Fruit fly (Drosophila melanogaster) whole organism, pupa: ENCODE results near the gene uncNacbeta.

Source experiments
- CG10348 ChIP-seq: fragments of 200-800 bp; sonication (Bioruptor generic); IDR thresholded peaks from 2 replicates; pipeline ENCODE4 v1.3.6; 2022; ENCODE audit warnings: missing biosample characterization, missing genetic modification characterization
- CG12605 ChIP-seq: fragments of 200-800 bp; sonication (Bioruptor generic); IDR thresholded peaks from 2 replicates; pipeline ENCODE4 v1.3.6; 2022; ENCODE audit warnings: missing biosample characterization, missing genetic modification characterization
- CG13204 ChIP-seq: fragments of 200-800 bp; sonication (Bioruptor generic); optimal IDR thresholded peaks from 2 replicates; lab custom pipeline; 2018; ENCODE audit warnings: missing biosample characterization, mild to moderate bottlenecking, missing genetic modification characterization, moderate library complexity
- CG14655 ChIP-seq: fragments of 200-800 bp; sonication (Bioruptor generic); optimal IDR thresholded peaks from 3 replicates; lab custom pipeline; 2017; ENCODE audit warnings: mild to moderate bottlenecking, missing biosample characterization, missing genetic modification reagents, missing genetic modification characterization
- CG15710 ChIP-seq: fragments of 200-800 bp; sonication (Bioruptor generic); optimal IDR thresholded peaks from 2 replicates; lab custom pipeline; 2018; ENCODE audit warnings: missing biosample characterization, mild to moderate bottlenecking, missing genetic modification characterization, moderate library complexity
- CG17806 ChIP-seq: fragments of 200-800 bp; sonication (Bioruptor generic); optimal IDR thresholded peaks from 2 replicates; lab custom pipeline; 2018; ENCODE audit warnings: missing biosample characterization, mild to moderate bottlenecking, missing genetic modification characterization, moderate library complexity
- CG32121 ChIP-seq: fragments of 200-800 bp; sonication (Bioruptor generic); IDR thresholded peaks from 2 replicates; pipeline ENCODE4 v1.3.6; 2022; ENCODE audit warnings: missing biosample characterization, missing genetic modification characterization
- CG34367 ChIP-seq: fragments of 200-800 bp; sonication (Bioruptor generic); optimal IDR thresholded peaks from 2 replicates; lab custom pipeline; 2018; ENCODE audit warnings: missing biosample characterization, mild to moderate bottlenecking, missing genetic modification characterization
- CG4496 ChIP-seq: fragments of 200-800 bp; sonication (Bioruptor generic); IDR thresholded peaks from 3 replicates; pipeline ENCODE4 v1.3.6; 2022; ENCODE audit warnings: missing biosample characterization, missing genetic modification characterization
- CG8159 ChIP-seq: fragments of 200-800 bp; sonication (Bioruptor generic); optimal IDR thresholded peaks from 3 replicates; lab custom pipeline; 2018; ENCODE audit warnings: missing biosample characterization, mild to moderate bottlenecking, missing genetic modification characterization, moderate library complexity
- CG8301 ChIP-seq: fragments of 200-800 bp; sonication (Bioruptor generic); optimal IDR thresholded peaks from 2 replicates; lab custom pipeline; 2018; ENCODE audit warnings: missing biosample characterization, mild to moderate bottlenecking, missing genetic modification characterization
- CG9948 ChIP-seq: fragments of 200-800 bp; sonication (Bioruptor generic); optimal IDR thresholded peaks from 2 replicates; lab custom pipeline; 2018; ENCODE audit warnings: missing biosample characterization, mild to moderate bottlenecking, missing genetic modification characterization, moderate library complexity
- D1 ChIP-seq: fragments of 200-800 bp; sonication (Bioruptor generic); optimal IDR thresholded peaks from 2 replicates; lab custom pipeline; 2018; ENCODE audit warnings: missing biosample characterization, mild to moderate bottlenecking, missing genetic modification characterization, moderate library complexity
- EcR ChIP-seq: fragments of 200-800 bp; sonication (Bioruptor generic); optimal IDR thresholded peaks from 3 replicates; lab custom pipeline; 2019; ENCODE audit warnings: missing biosample characterization, missing genetic modification characterization, mild to moderate bottlenecking, moderate library complexity, missing genetic modification reagents
- Ets98B ChIP-seq: fragments of 200-800 bp; sonication (Bioruptor generic); IDR thresholded peaks from 2 replicates; pipeline ENCODE4 v1.3.6; 2022; ENCODE audit warnings: missing biosample characterization, missing genetic modification characterization
- Pif1A ChIP-seq: fragments of 200-800 bp; sonication (Bioruptor generic); optimal IDR thresholded peaks from 3 replicates; lab custom pipeline; 2016; ENCODE audit warnings: missing biosample characterization, missing genetic modification characterization
- Pif1B ChIP-seq: fragments of 200-800 bp; sonication (Bioruptor generic); optimal IDR thresholded peaks from 3 replicates; lab custom pipeline; 2016; ENCODE audit warnings: missing biosample characterization, missing genetic modification characterization
- Snoo ChIP-seq: fragments of 200-800 bp; sonication (Bioruptor generic); optimal IDR thresholded peaks from 3 replicates; lab custom pipeline; 2017; ENCODE audit warnings: missing biosample characterization, mild to moderate bottlenecking, missing genetic modification characterization, inconsistent platforms
- fd96Ca ChIP-seq: fragments of 200-800 bp; sonication (Bioruptor generic); IDR thresholded peaks from 3 replicates; pipeline ENCODE4 v1.3.6; 2022; ENCODE audit warnings: missing biosample characterization, missing genetic modification characterization
- gl ChIP-seq: fragments of 200-800 bp; sonication (Bioruptor generic); optimal IDR thresholded peaks from 2 replicates; lab custom pipeline; 2018; ENCODE audit warnings: missing biosample characterization, mild to moderate bottlenecking, missing genetic modification characterization
- rn ChIP-seq: fragments of 200-800 bp; sonication (Bioruptor generic); IDR thresholded peaks from 2 replicates; pipeline ENCODE4 v1.3.6; 2022; ENCODE audit warnings: missing biosample characterization, missing genetic modification characterization

Gene uncNacbeta

DNA sequence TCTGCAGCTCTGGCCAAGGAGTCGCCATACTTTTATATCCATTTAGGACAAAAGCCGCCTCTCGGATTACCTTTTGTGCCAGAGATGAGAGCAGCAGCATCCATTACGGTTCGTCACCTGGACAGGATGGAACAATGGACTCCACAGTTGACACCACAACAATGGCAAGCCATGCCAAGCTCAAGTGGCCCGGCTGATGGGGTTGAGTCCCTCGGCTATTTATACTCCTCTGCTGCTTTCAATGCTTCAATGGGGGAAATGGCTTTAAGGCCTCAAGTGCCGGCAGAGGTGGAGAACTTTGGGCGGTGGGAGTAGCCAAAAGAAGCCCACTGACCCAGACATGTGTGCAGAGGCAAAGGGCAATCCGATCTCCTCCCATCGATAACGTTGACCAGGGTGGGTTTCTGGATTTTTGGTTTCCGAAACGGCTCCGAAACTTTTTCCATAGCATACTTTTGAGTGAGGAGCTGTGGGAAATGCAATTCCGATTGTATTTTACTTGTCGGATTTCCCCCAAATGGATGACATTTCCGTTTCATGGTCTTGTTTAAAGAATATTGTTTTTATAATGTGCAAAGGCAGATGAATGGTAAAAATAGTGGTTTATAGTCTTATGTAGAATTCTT is 13.1 kb upstream of the uncNacbeta start, which contains the start of gene Ptth:
Gene Ptth (minus strand): TSS at position 338 of the 626 bp plus-strand sequence.
- TF ChIP-seq gl (tag; lab: Kevin White, UChicago) (no peak), CG4496 (0 out of 3 replicates have a peak, but pooled peaks have one; percentile 16)

DNA sequence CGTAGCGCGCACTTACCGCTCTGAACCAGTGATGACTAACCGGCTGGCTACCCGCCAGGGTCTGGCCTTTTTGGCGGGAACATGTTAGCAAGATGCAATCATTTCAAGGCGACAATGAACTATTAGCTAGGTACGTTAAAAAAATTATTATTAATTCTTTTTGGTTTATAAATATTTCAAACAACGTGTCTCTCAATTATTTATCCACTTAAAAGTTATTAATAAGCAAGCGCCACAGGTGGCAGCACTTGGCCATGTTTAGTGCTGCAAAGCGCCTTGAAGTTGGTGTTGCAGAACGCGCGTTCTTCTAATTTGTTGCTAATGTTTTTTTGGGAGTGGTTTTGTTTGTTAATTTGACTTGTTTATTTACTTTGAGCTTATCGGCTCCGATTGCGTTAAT is 10.6 kb upstream of the uncNacbeta start, which contains the start of the genes Ipk2 and cold:
Gene Ipk2 (minus strand): TSS at position 39 of the 400 bp plus-strand sequence.
Gene cold (plus strand): TSS at position 66 of the 400 bp plus-strand sequence.
- TF ChIP-seq CG8159 (tag; lab: Kevin White, UChicago) = peak; percentile 73
- no peak for TF ChIP-seq CG14655 (GFP tag; lab: Kevin White, UChicago)
- TF ChIP-seq CG4496 = peak; percentile 76; the same call in 2 of the 3 replicates
- no peak for TF ChIP-seq CG10348 (GFP tag; lab: Robert Waterston, UW)
- peak; percentile 79 for TF ChIP-seq Snoo (tag; lab: Kevin White, UChicago)
- TF ChIP-seq CG34367 = peak; percentile 39
- no peak for TF ChIP-seq CG13204 (GFP tag; lab: Kevin White, UChicago)
- TF ChIP-seq CG32121 (GFP tag; lab: Robert Waterston, UW) = peak; percentile 65
- no peak for TF ChIP-seq CG8301 (tag; lab: Kevin White, UChicago)
- TF ChIP-seq CG15710 = peak; percentile 74
- TF ChIP-seq gl (tag; lab: Kevin White, UChicago) = peak; percentile 8
- TF ChIP-seq CG12605 (GFP tag; lab: Robert Waterston, UW) = peak; percentile 66
- TF ChIP-seq Ets98B = peak; percentile 54
- no peak for TF ChIP-seq EcR (GFP tag; lab: Kevin White, UChicago)
- peak; percentile 51 for TF ChIP-seq CG17806 (tag; lab: Kevin White, UChicago)
- TF ChIP-seq D1 (tag; lab: Kevin White, UChicago) = no peak
- TF ChIP-seq Pif1B (GFP tag; lab: Kevin White, UChicago) = no peak
- peak; percentile 37 for TF ChIP-seq rn (GFP tag; lab: Robert Waterston, UW)
- TF ChIP-seq Pif1A (GFP tag; lab: Kevin White, UChicago) = no peak
- TF ChIP-seq fd96Ca (GFP tag; lab: Robert Waterston, UW) = peak; percentile 72
- TF ChIP-seq CG9948 (tag; lab: Kevin White, UChicago) = peak; percentile 57

DNA sequence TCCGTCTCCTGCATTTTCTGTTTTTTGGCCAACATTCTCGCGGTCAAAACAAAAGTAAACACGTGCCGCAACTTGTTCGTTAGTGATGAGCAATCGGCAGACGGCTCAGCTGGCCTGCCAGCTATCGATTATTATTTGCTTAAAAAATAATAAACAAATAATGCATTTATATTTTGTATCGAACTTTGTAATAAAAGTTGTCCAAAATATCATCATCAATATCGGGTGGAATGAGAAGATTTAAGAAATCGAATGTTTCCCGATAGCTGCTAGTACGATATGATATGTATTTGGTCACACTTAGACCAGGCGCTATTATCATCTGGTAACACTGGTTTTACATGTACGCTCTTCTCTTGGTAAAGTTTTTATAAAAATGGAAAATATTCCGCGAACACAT is 4.4 kb upstream of the uncNacbeta start, which contains the start of the genes Nle and Sf3b1:
Gene Nle (minus strand): TSS at position 92 of the 400 bp plus-strand sequence.
Gene Sf3b1 (plus strand): TSS at position 311 of the 400 bp plus-strand sequence.
- peak; percentile 7 for TF ChIP-seq CG17806 (tag; lab: Kevin White, UChicago)
- TF ChIP-seq EcR (GFP tag; lab: Kevin White, UChicago) = no peak
- no peak for TF ChIP-seq CG9948 (tag; lab: Kevin White, UChicago)
- TF ChIP-seq D1 (tag; lab: Kevin White, UChicago) = no peak
- TF ChIP-seq Pif1B (GFP tag; lab: Kevin White, UChicago) = no peak
- TF ChIP-seq CG15710 = peak; percentile 34
- TF ChIP-seq CG13204 (GFP tag; lab: Kevin White, UChicago) = no peak
- TF ChIP-seq fd96Ca (GFP tag; lab: Robert Waterston, UW) = no peak

DNA sequence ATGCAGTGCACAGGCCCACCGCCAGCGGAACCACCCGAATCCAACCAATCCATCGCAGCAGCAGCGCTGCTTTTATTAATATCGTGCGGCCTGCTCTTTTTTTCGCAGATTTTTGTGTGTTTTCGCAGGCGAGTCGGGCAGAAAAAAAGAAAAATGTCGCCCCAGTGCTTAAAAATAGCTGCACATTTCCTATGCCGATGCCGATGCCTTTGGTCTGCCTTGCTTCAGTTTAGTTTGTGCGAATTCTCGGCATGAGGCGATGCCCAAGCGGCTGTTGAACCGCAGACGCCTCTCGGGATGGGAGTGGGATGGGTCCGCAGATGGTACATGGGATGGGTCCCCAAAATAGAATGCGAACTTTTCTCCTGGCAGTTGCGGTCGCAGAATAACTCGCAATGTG is 305 bp downstream of the uncNacbeta start:
- TF ChIP-seq CG32121 (GFP tag; lab: Robert Waterston, UW) (peak; percentile 51), Pif1A (GFP tag; lab: Kevin White, UChicago) (no peak), CG17806 (tag; lab: Kevin White, UChicago) (no peak), fd96Ca (GFP tag; lab: Robert Waterston, UW) (peak; percentile 67; the same call in 2 of the 3 replicates), Ets98B (peak; percentile 32), EcR (GFP tag; lab: Kevin White, UChicago) (peak; percentile 75), CG4496 (peak; percentile 31; the same call in 1 of the 3 replicates), CG13204 (GFP tag; lab: Kevin White, UChicago) (no peak)

DNA sequence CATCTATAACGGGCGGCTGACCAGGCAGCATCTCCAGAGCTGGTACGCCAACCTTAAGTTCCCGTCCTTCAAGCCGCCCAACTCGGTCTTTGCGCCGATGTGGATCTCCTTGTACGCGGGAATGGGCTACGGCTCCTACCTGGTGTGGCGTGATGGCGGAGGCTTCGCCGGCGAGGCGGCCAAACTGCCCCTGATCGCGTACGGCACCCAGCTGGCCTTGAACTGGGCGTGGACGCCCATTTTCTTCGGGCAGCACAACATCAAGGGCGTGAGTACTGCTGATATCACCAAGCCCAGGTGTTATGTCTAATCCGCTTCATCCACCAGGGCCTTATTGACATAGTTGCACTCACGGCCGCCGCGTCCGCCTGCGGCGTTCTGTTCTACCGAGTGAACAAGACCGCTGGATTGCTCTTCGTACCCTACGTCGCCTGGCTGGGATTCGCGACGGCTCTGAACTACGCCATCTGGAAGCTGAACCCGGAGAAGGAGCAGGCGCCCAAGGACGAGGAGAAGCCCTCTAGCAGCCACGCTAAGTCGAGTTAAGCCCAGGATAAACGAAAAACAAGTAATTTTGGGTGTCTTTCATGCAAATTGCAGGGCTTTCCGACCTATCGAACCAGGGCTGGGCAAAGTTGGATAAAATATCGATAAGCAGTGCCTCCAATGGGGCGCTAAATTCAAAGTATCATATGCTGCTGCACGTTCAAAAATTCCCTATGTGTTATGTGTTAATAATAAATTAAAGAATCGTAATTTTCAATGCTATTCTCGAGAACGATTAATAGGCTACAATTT is 3.6 kb downstream of the uncNacbeta start, which contains the start of gene rempA:
Gene rempA (minus strand): TSS at position 541 of the 798 bp plus-strand sequence.
- no peak for TF ChIP-seq CG32121 (GFP tag; lab: Robert Waterston, UW)
- no peak for TF ChIP-seq Snoo (tag; lab: Kevin White, UChicago)
- no peak for TF ChIP-seq CG9948 (tag; lab: Kevin White, UChicago)
- no peak for TF ChIP-seq fd96Ca (GFP tag; lab: Robert Waterston, UW)
- no peak for TF ChIP-seq CG15710
- TF ChIP-seq CG34367 = no peak
- no peak for TF ChIP-seq EcR (GFP tag; lab: Kevin White, UChicago)
- no peak for TF ChIP-seq Ets98B
- no peak for TF ChIP-seq CG14655 (GFP tag; lab: Kevin White, UChicago)
- TF ChIP-seq Pif1A (GFP tag; lab: Kevin White, UChicago) = no peak
- TF ChIP-seq rn (GFP tag; lab: Robert Waterston, UW) = no peak
- TF ChIP-seq D1 (tag; lab: Kevin White, UChicago) = no peak
- TF ChIP-seq Pif1B (GFP tag; lab: Kevin White, UChicago) = no peak
- no peak for TF ChIP-seq gl (tag; lab: Kevin White, UChicago)
